Fruit fly (Drosophila melanogaster): ENCODE measurements around the gene t-cup.

Gene t-cup

dm6 chr2L:12459841-12460240 lies 37.3 kb downstream of the t-cup start (continued):
- TF ChIP-seq CG7928 (GFP tag; optimal IDR thresholded peaks at IDR 0.05), result no peak
- TF ChIP-seq chif (GFP tag; optimal IDR thresholded peaks at IDR 0.05), result no peak
- no peak for TF ChIP-seq dysf (GFP tag; IDR thresholded peaks at IDR 0.05)
- peak; percentile 81 for TF ChIP-seq pros (GFP tag; optimal IDR thresholded peaks at IDR 0.05)
- TF ChIP-seq lilli (GFP tag; optimal IDR thresholded peaks at IDR 0.05), result peak; percentile 0
- TF ChIP-seq fd3F (GFP tag; optimal IDR thresholded peaks at IDR 0.05), result no peak
- 0 out of 3 replicates have a peak, but pooled peaks have one; percentile 16 for TF ChIP-seq z (GFP tag; IDR thresholded peaks at IDR 0.05)
- no peak for TF ChIP-seq Hand (GFP tag; optimal IDR thresholded peaks at IDR 0.05)
- TF ChIP-seq Bgb (GFP tag; IDR thresholded peaks at IDR 0.05; ENCODE audit: partially characterized antibody), result peak; percentile 12; the same call in 1 of the 2 replicates
- TF ChIP-seq CG1832 (GFP tag; optimal IDR thresholded peaks at IDR 0.05), result no peak
- no peak for TF ChIP-seq NFAT (GFP tag; IDR thresholded peaks at IDR 0.05)
- TF ChIP-seq bowl (GFP tag; IDR thresholded peaks at IDR 0.05), result no peak
- no peak for TF ChIP-seq CG7987 (GFP tag; optimal IDR thresholded peaks at IDR 0.05)
- TF ChIP-seq ttk (GFP tag; IDR thresholded peaks at IDR 0.05), result no peak
- peak; percentile 25; the same call in 1 of the 2 replicates for TF ChIP-seq CG32532 (GFP tag; IDR thresholded peaks at IDR 0.05)
- no peak for TF ChIP-seq CG11398 (GFP tag; optimal IDR thresholded peaks at IDR 0.05)
- 0 out of 2 replicates have a peak, but pooled peaks have one; percentile 3 for TF ChIP-seq wdn (GFP tag; IDR thresholded peaks at IDR 0.05)
- TF ChIP-seq chinmo (GFP tag; IDR thresholded peaks at IDR 0.05; ENCODE audit: partially characterized antibody), result no peak
- no peak for TF ChIP-seq TFAM (GFP tag; optimal IDR thresholded peaks at IDR 0.05)
- no peak for TF ChIP-seq CG4820 (GFP tag; optimal IDR thresholded peaks at IDR 0.05)
- TF ChIP-seq CG17328 (GFP tag; IDR thresholded peaks at IDR 0.05), result 0 out of 2 replicates have a peak, but pooled peaks have one; percentile 6
- no peak for TF ChIP-seq CG7786 (GFP tag; optimal IDR thresholded peaks at IDR 0.05)
- TF ChIP-seq schlank (tag; optimal IDR thresholded peaks at IDR 0.05), result no peak
- no peak for TF ChIP-seq CG4424 (GFP tag; optimal IDR thresholded peaks at IDR 0.05)
- TF ChIP-seq jing (GFP tag; optimal IDR thresholded peaks at IDR 0.05), result no peak
- TF ChIP-seq gsb (GFP tag; IDR thresholded peaks at IDR 0.05), result no peak
- no peak for TF ChIP-seq kah (GFP tag; optimal IDR thresholded peaks at IDR 0.05)
- TF ChIP-seq CG15269 (tag; optimal IDR thresholded peaks at IDR 0.05), result no peak
- TF ChIP-seq oc (tag; optimal IDR thresholded peaks at IDR 0.05), result no peak
- TF ChIP-seq Atf6 (GFP tag; IDR thresholded peaks at IDR 0.05), result peak; percentile 47
- no peak for TF ChIP-seq seq (GFP tag; IDR thresholded peaks at IDR 0.05)
- no peak for TF ChIP-seq CG13287 (GFP tag; IDR thresholded peaks at IDR 0.05; ENCODE audit: partially characterized antibody)
- no peak for TF ChIP-seq CG15601 (tag; optimal IDR thresholded peaks at IDR 0.05)
- TF ChIP-seq sd (tag; optimal IDR thresholded peaks at IDR 0.05), result no peak
- TF ChIP-seq CG3065 (GFP tag; optimal IDR thresholded peaks at IDR 0.05), result no peak
- peak; percentile 29 for TF ChIP-seq CG15479 (GFP tag; optimal IDR thresholded peaks at IDR 0.05)
- TF ChIP-seq gcm2 (GFP tag; optimal IDR thresholded peaks at IDR 0.05), result no peak
- no peak for TF ChIP-seq Optix (GFP tag; IDR thresholded peaks at IDR 0.05)
- no peak for TF ChIP-seq bbx (GFP tag; IDR thresholded peaks at IDR 0.05; ENCODE audit: partially characterized antibody)
- no peak for TF ChIP-seq CG31441 (GFP tag; IDR thresholded peaks at IDR 0.05)
- 0 out of 2 replicates have a peak, but pooled peaks have one; percentile 27 for TF ChIP-seq CG9932 (GFP tag; IDR thresholded peaks at IDR 0.05)
- peak; percentile 15; the same call in 1 of the 2 replicates for TF ChIP-seq chm (GFP tag; IDR thresholded peaks at IDR 0.05)
- TF ChIP-seq ap (GFP tag; IDR thresholded peaks at IDR 0.05), result no peak
- TF ChIP-seq hb (GFP tag; IDR thresholded peaks at IDR 0.05; ENCODE audit: partially characterized antibody), result no peak
- TF ChIP-seq cad (GFP tag; optimal IDR thresholded peaks at IDR 0.05), result peak; percentile 31
- no peak for TF ChIP-seq pho (GFP tag; optimal IDR thresholded peaks at IDR 0.05)
- TF ChIP-seq Hr39 (optimal IDR thresholded peaks at IDR 0.05), result no peak
- no peak for TF ChIP-seq nom (GFP tag; optimal IDR thresholded peaks at IDR 0.05)
- TF ChIP-seq unc-4 (GFP tag; IDR thresholded peaks at IDR 0.05; ENCODE audit: partially characterized antibody), result no peak
- TF ChIP-seq Dbx (GFP tag; IDR thresholded peaks at IDR 0.05), result peak; percentile 58; the same call in 2 of the 3 replicates
- no peak for TF ChIP-seq lmd (GFP tag; IDR thresholded peaks at IDR 0.05)
